Worm (Caenorhabditis elegans): ENCODE measurements around the gene F13A7.1.

F13A7.1 gene

DNA sequence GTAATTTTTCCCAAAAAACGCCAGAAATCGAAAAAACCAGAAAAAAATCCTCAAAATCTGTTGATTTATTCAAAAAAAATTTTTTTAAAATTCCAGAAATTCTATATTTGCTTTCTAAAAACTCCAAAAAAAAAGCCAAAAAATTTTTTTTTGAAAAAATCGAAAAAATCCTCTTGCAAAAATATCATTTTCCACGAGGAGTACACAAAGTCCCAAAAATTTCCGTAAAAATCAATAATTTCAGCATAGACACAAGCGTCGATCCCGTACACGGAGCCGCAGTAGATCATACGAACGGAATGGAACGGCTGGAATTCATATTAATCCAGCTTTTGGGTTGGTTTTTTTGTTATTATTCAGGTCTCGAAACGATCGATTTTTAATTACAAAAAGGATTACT lies 9.6 kb downstream of the F13A7.1 start:
- TF ChIP-seq gmeb-2 (tag; optimal IDR thresholded peaks at IDR 0.05) (no peak), lim-6 (tag; optimal IDR thresholded peaks at IDR 0.05) (no peak), fkh-10 (GFP tag; optimal IDR thresholded peaks at IDR 0.05) (no peak), K09A11.1 (tag; optimal IDR thresholded peaks at IDR 0.05; ENCODE audit: insufficient read depth) (no peak), madf-2 (tag; optimal IDR thresholded peaks at IDR 0.05) (no peak), tbx-7 (tag; optimal IDR thresholded peaks at IDR 0.05) (no peak), sdc-2 (tag; optimal IDR thresholded peaks at IDR 0.05) (no peak), ttx-3 (tag; optimal IDR thresholded peaks at IDR 0.05) (no peak), ceh-24 (tag; optimal IDR thresholded peaks at IDR 0.05) (no peak), npax-4 (tag; optimal IDR thresholded peaks at IDR 0.05) (no peak), syd-9 (tag; optimal IDR thresholded peaks at IDR 0.05) (no peak), pax-1 (tag; optimal IDR thresholded peaks at IDR 0.05) (no peak), pat-9 (tag; optimal IDR thresholded peaks at IDR 0.05) (no peak), ahr-1 (tag; optimal IDR thresholded peaks at IDR 0.05) (no peak), ceh-18 (tag; optimal IDR thresholded peaks at IDR 0.05) (no peak), ceh-30 (tag; optimal IDR thresholded peaks at IDR 0.05) (no peak), Y22D7AL.16 (tag; optimal IDR thresholded peaks at IDR 0.05) (no peak)

DNA sequence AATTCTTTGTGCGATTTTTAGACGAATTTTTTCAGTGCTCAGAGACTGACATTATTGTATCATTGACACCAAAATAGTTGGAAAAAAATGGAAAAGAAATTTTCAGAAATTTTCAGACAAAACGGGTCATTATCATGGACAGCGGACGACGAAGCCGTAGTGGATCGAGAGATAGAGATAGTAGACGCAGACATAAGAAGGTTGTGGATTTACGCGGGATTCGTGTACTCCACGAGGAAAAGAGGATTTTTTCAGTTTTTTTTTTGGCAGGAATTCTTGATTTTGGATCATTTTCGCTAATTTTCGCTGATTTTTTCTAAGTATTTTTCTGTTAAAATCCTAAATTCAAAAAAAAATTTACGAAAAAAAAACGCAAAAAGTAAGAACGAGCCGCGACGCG lies 10.2 kb downstream of the F13A7.1 start, which contains the start of gene W08G11.3:
TSS of gene W08G11.3 (plus strand) at position 107 of the 400 bp plus-strand sequence.
- TF ChIP-seq sox-2 (GFP tag; IDR thresholded peaks at IDR 0.05) (no peak), T23F11.4 (GFP tag; optimal IDR thresholded peaks at IDR 0.05) (no peak), ama-1 (optimal IDR thresholded peaks at IDR 0.05) (peak; percentile 53), pax-1 (tag; optimal IDR thresholded peaks at IDR 0.05) (no peak), che-1 (tag; optimal IDR thresholded peaks at IDR 0.05) (no peak), C08G9.2 (tag; optimal IDR thresholded peaks at IDR 0.05) (no peak), elt-2 (tag; optimal IDR thresholded peaks at IDR 0.05) (no peak)

DNA sequence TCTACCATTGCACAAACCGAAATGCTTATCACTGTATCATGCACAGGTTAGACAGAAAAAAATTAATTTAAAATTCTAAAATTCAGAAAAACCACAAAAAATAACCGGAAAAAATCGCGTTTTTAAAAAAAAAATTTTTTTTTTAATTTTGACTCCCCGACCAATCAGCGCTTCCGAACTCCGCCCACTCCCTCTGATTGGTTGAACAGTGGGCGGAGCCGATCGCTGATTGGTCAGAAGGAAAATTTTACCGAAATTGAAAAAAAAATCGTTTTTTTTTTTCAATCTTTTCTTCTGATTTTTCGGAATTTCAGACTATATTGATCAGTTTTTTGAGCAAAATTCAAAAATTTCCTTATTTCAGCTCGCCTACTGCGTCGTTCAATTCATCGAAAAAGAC lies 16.4 kb downstream of the F13A7.1 start:
- TF ChIP-seq nfya-1 (tag; optimal IDR thresholded peaks at IDR 0.05), result peak; percentile 99
- no peak for TF ChIP-seq ceh-31 (tag; optimal IDR thresholded peaks at IDR 0.05)

DNA sequence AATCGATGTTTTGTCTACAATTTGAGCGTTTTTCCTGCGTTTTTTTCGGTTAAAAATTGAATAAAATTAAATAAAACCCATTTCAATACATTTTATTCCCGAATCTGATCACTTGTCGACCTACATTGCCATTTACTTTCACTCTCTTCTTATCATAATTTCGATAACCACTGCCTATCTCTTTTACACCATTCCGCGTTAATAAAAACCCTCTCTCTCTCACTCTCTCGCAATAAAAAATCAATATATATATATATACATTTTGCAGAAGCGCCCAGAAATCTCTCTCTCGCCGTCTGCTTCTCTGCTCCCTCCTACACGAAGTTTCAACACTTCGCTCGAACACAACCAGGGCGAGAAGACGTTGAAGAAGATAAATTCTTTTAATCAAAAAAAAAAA lies 20.5 kb downstream of the F13A7.1 start, which contains the start of gene pptr-1:
TSS of gene pptr-1 (plus strand) at position 269 of the 400 bp plus-strand sequence.
- no peak for TF ChIP-seq ceh-18 (tag; optimal IDR thresholded peaks at IDR 0.05)
- TF ChIP-seq lim-6 (tag; optimal IDR thresholded peaks at IDR 0.05), result no peak
- peak; percentile 1 for TF ChIP-seq ceh-48 (tag; optimal IDR thresholded peaks at IDR 0.05)
- TF ChIP-seq elt-2 (tag; optimal IDR thresholded peaks at IDR 0.05), result peak; percentile 65
- TF ChIP-seq ceh-22 (tag; optimal IDR thresholded peaks at IDR 0.05), result no peak

DNA sequence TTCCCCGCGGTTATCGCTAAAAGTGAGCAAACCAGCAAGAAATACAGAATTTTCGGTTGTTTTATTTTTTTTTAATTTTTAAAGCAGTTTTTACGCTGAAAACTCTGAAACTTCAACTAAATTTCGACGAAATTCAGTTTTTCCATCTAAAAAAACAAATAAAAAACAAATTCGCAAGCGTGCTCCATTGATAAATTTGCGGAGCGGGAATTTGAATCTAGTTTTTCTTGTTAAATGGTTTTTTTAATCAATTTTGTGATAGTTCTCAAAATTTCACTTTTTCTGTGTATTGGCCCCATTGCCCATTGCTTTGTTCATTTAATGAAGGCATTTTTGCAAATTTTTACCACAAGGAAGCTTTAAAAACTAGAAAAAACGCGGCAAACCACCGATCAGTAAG lies 21.0 kb downstream of the F13A7.1 start:
- no peak for TF ChIP-seq C38D4.7 (GFP tag; optimal IDR thresholded peaks at IDR 0.05)
- no peak for TF ChIP-seq T23F11.4 (GFP tag; optimal IDR thresholded peaks at IDR 0.05)
- no peak for TF ChIP-seq ceh-34 (tag; optimal IDR thresholded peaks at IDR 0.05)
- TF ChIP-seq ceh-18 (tag; optimal IDR thresholded peaks at IDR 0.05), result no peak
- TF ChIP-seq fkh-10 (GFP tag; optimal IDR thresholded peaks at IDR 0.05), result no peak
- TF ChIP-seq ceh-30 (tag; optimal IDR thresholded peaks at IDR 0.05), result no peak
- TF ChIP-seq pqm-1 (tag; optimal IDR thresholded peaks at IDR 0.05), result no peak

DNA sequence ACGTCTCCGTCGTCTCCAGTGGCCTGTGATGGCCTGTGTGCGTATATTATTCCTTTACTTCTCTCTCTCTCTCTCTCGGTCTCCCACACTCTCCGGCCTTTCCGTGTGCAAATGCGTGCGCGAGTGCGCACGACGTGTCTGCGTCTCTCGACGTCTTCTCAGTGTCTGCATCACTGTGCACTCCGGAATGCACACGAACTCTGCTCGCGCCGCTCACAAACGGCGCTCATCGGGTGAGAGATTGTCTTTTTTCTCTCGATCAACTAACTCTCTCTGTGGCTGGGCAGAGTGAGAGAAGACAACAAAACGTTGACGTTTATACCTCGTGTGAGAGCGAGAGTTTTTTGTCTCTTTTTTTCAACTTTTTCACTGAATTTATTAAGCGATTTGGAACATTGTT lies 21.8 kb downstream of the F13A7.1 start:
- TF ChIP-seq ama-1 (optimal IDR thresholded peaks at IDR 0.05), result peak; percentile 30
- TF ChIP-seq nhr-232 (tag; optimal IDR thresholded peaks at IDR 0.05), result no peak
- TF ChIP-seq ahr-1 (tag; optimal IDR thresholded peaks at IDR 0.05), result no peak
- TF ChIP-seq pat-9 (tag; optimal IDR thresholded peaks at IDR 0.05), result no peak
- TF ChIP-seq K02D7.2 (tag; optimal IDR thresholded peaks at IDR 0.05), result no peak
- peak; percentile 41 for TF ChIP-seq lim-6 (tag; optimal IDR thresholded peaks at IDR 0.05)
- TF ChIP-seq lin-11 (tag; optimal IDR thresholded peaks at IDR 0.05), result no peak
- no peak for TF ChIP-seq syd-9 (tag; optimal IDR thresholded peaks at IDR 0.05)
- peak; percentile 1 for TF ChIP-seq pax-1 (tag; optimal IDR thresholded peaks at IDR 0.05)
- no peak for TF ChIP-seq fkh-6 (tag; optimal IDR thresholded peaks at IDR 0.05)
- TF ChIP-seq sox-2 (GFP tag; IDR thresholded peaks at IDR 0.05), result no peak
- peak; percentile 83 for TF ChIP-seq tbx-2 (tag; optimal IDR thresholded peaks at IDR 0.05)
- no peak for TF ChIP-seq nhr-11 (tag; optimal IDR thresholded peaks at IDR 0.05)
- peak; percentile 63 for TF ChIP-seq F13H6.1 (tag; optimal IDR thresholded peaks at IDR 0.05)
- peak; percentile 60 for TF ChIP-seq C08G9.2 (tag; optimal IDR thresholded peaks at IDR 0.05)
- TF ChIP-seq ceh-2 (tag; optimal IDR thresholded peaks at IDR 0.05), result peak; percentile 62
- peak; percentile 58 for TF ChIP-seq ceh-14 (tag; optimal IDR thresholded peaks at IDR 0.05)
- TF ChIP-seq hlh-8 (tag; optimal IDR thresholded peaks at IDR 0.05), result peak; percentile 32
- peak; percentile 53 for TF ChIP-seq ztf-16 (tag; optimal IDR thresholded peaks at IDR 0.05)
- peak; percentile 76 for TF ChIP-seq hlh-30 (tag; optimal IDR thresholded peaks at IDR 0.05; ENCODE audit: insufficient read depth)
- TF ChIP-seq elt-2 (tag; optimal IDR thresholded peaks at IDR 0.05), result peak; percentile 56
- TF ChIP-seq unc-55 (GFP tag; optimal IDR thresholded peaks at IDR 0.05), result peak; percentile 92
